Worm (Caenorhabditis elegans) whole organism, L3 larva: ENCODE measurements around the gene sru-39.

Experiments used
- R02D3.7 ChIP-seq: fragments of 150-350 bp; optimal IDR thresholded peaks from 2 replicates; lab custom pipeline; 2014; ENCODE audit warnings: missing biosample characterization, missing genetic modification characterization
- ZK546.5 ChIP-seq: sonication (generic microtip); optimal IDR thresholded peaks from 2 replicates; lab custom pipeline; 2017; ENCODE audit warnings: missing biosample characterization, missing genetic modification characterization
- ceh-16 ChIP-seq: sonication (generic microtip); optimal IDR thresholded peaks from 2 replicates; lab custom pipeline; 2017; ENCODE audit warnings: missing biosample characterization, missing genetic modification characterization
- ceh-28 ChIP-seq: fragments of 150-350 bp; optimal IDR thresholded peaks from 2 replicates; lab custom pipeline; 2014; ENCODE audit warnings: missing biosample characterization, missing genetic modification reagents, missing genetic modification characterization
- ceh-82 ChIP-seq: fragments of 150-350 bp; optimal IDR thresholded peaks from 2 replicates; lab custom pipeline; 2014; ENCODE audit warnings: missing biosample characterization, missing genetic modification characterization
- ceh-9 ChIP-seq: sonication (generic microtip); optimal IDR thresholded peaks from 2 replicates; lab custom pipeline; 2018; ENCODE audit warnings: missing biosample characterization, missing genetic modification characterization
- daf-12 ChIP-seq: fragments of 150-350 bp; optimal IDR thresholded peaks from 2 replicates; lab custom pipeline; 2014; ENCODE audit warnings: missing biosample characterization, missing genetic modification reagents, missing genetic modification characterization
- egl-27 ChIP-seq: sonication (generic microtip); optimal IDR thresholded peaks from 4 replicates; lab custom pipeline; 2017; ENCODE audit warnings: missing biosample characterization, missing genetic modification reagents, missing genetic modification characterization
- egl-5 ChIP-seq: fragments of 150-350 bp; optimal IDR thresholded peaks from 2 replicates; lab custom pipeline; 2017; ENCODE audit warnings: missing biosample characterization, missing genetic modification reagents, missing genetic modification characterization, inconsistent platforms
- elt-1 ChIP-seq: fragments of 150-350 bp; optimal IDR thresholded peaks from 2 replicates; lab custom pipeline; 2014; ENCODE audit warnings: missing biosample characterization, missing genetic modification characterization
- elt-2 ChIP-seq: sonication (generic microtip); optimal IDR thresholded peaks from 2 replicates; lab custom pipeline; 2016; ENCODE audit warnings: missing genetic modification reagents, mild to moderate bottlenecking, missing genetic modification characterization, missing compliant biosample characterization
- elt-3 ChIP-seq, 3 experiments: fragments of 150-350 bp in 1 of 3; sonication (generic microtip) in 2 of 3; optimal IDR thresholded peaks; 2 replicates in 2 of 3; 4 replicates in 1 of 3; lab custom pipeline; 2014 to 2017; ENCODE audit warnings: missing biosample characterization in 3 of 3, missing genetic modification characterization in 3 of 3
- eor-1 ChIP-seq, 2 experiments: fragments of 150-350 bp; optimal IDR thresholded peaks; 2 replicates each; lab custom pipeline; 2014 to 2018; ENCODE audit warnings: missing biosample characterization in 2 of 2, missing genetic modification characterization in 2 of 2
- fos-1 ChIP-seq: fragments of 150-350 bp; optimal IDR thresholded peaks from 2 replicates; lab custom pipeline; 2014; ENCODE audit warnings: missing biosample characterization, missing genetic modification characterization
- hmg-11 ChIP-seq: sonication (generic microtip); optimal IDR thresholded peaks from 2 replicates; lab custom pipeline; 2016; ENCODE audit warnings: missing genetic modification characterization, missing compliant biosample characterization
- jun-1 ChIP-seq: fragments of 150-350 bp; optimal IDR thresholded peaks from 2 replicates; lab custom pipeline; 2014; ENCODE audit warnings: missing biosample characterization, missing genetic modification reagents, missing genetic modification characterization
- lin-15B ChIP-seq: fragments of 150-350 bp; optimal IDR thresholded peaks from 2 replicates; lab custom pipeline; 2014; ENCODE audit warnings: missing biosample characterization, missing genetic modification characterization
- mdl-1 ChIP-seq: fragments of 150-350 bp; optimal IDR thresholded peaks from 2 replicates; lab custom pipeline; 2014; ENCODE audit warnings: missing biosample characterization, missing genetic modification characterization
- mml-1 ChIP-seq: fragments of 150-350 bp; sonication (generic microtip); optimal IDR thresholded peaks from 3 replicates; lab custom pipeline; 2014; ENCODE audit warnings: missing biosample characterization, missing genetic modification characterization
- nhr-11 ChIP-seq: fragments of 150-350 bp; optimal IDR thresholded peaks from 2 replicates; lab custom pipeline; 2014; ENCODE audit warnings: missing biosample characterization, missing genetic modification characterization
- nhr-12 ChIP-seq: fragments of 150-350 bp; optimal IDR thresholded peaks from 2 replicates; lab custom pipeline; 2014; ENCODE audit warnings: missing biosample characterization, missing genetic modification characterization
- nhr-23 ChIP-seq: fragments of 150-350 bp; optimal IDR thresholded peaks from 2 replicates; lab custom pipeline; 2014; ENCODE audit warnings: missing biosample characterization, missing genetic modification reagents, missing genetic modification characterization
- nhr-25 ChIP-seq: sonication (generic microtip); optimal IDR thresholded peaks from 2 replicates; lab custom pipeline; 2017; ENCODE audit warnings: missing biosample characterization, missing genetic modification characterization
- nhr-43 ChIP-seq: sonication (generic microtip); optimal IDR thresholded peaks from 2 replicates; lab custom pipeline; 2016; ENCODE audit warnings: mild to moderate bottlenecking, missing genetic modification characterization, missing compliant biosample characterization; ENCODE audit not compliant: poor library complexity, severe bottlenecking
- nhr-76 ChIP-seq: fragments of 150-350 bp; sonication (generic microtip); optimal IDR thresholded peaks from 5 replicates; lab custom pipeline; 2014; ENCODE audit warnings: missing biosample characterization, missing genetic modification characterization
- pha-4 ChIP-seq: fragments of 150-350 bp; optimal IDR thresholded peaks from 2 replicates; lab custom pipeline; 2014; ENCODE audit warnings: missing biosample characterization, missing genetic modification reagents, missing genetic modification characterization
- sea-2 ChIP-seq: fragments of 150-350 bp; sonication (generic microtip); optimal IDR thresholded peaks from 4 replicates; lab custom pipeline; 2014; ENCODE audit warnings: missing biosample characterization, missing genetic modification reagents, missing genetic modification characterization
- skn-1 ChIP-seq: fragments of 150-350 bp; optimal IDR thresholded peaks from 2 replicates; lab custom pipeline; 2014; ENCODE audit warnings: missing biosample characterization, missing genetic modification characterization
- snpc-4 ChIP-seq: fragments of 150-350 bp; optimal IDR thresholded peaks from 2 replicates; lab custom pipeline; 2014; ENCODE audit warnings: missing biosample characterization, missing genetic modification characterization
- tbx-2 ChIP-seq: sonication (generic microtip); optimal IDR thresholded peaks from 2 replicates; lab custom pipeline; 2016; ENCODE audit warnings: mild to moderate bottlenecking, missing genetic modification characterization, missing compliant biosample characterization
- unc-39 ChIP-seq: sonication (generic microtip); optimal IDR thresholded peaks from 4 replicates; lab custom pipeline; 2017; ENCODE audit warnings: missing biosample characterization, missing genetic modification characterization
- unc-62 ChIP-seq: fragments of 150-350 bp; sonication (generic microtip); optimal IDR thresholded peaks from 4 replicates; lab custom pipeline; 2014; ENCODE audit warnings: missing biosample characterization, missing genetic modification reagents, missing genetic modification characterization
- ztf-4 ChIP-seq: fragments of 150-350 bp; optimal IDR thresholded peaks from 2 replicates; lab custom pipeline; 2014; ENCODE audit warnings: missing biosample characterization, missing genetic modification characterization

sru-39 gene

DNA sequence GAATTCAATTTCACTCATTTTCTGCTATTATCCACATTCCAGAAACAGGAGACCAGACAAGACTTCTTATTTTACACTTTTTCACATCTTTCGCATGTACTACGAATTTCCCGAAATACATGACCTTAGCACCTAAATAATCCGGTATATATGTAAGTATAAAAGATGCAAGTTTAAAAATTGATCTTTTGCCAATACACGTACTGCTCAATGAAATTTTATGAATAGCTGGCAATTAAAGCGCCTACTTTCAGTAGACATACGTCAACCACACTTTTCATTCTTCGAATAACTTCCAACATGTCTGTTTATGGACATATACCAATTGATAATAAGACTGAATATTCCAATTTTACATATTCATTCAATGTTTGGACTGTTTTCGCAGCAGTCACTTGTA lies at the start of gene sru-39:
Gene sru-39, plus strand, starts transcription at position 301 of the 400 bp plus-strand sequence.
- TF ChIP-seq eor-1 (tag; optimal IDR thresholded peaks at IDR 0.05; lab: Kevin White, UChicago) (no peak), nhr-12 (tag; lab: Kevin White, UChicago) (no peak), ZK546.5 (tag; lab: Kevin White, UChicago) (no peak), ceh-9 (tag; lab: Kevin White, UChicago) (no peak), lin-15B (tag; lab: Kevin White, UChicago) (no peak), daf-12 (tag; lab: Kevin White, UChicago) (no peak), nhr-25 (tag; lab: Kevin White, UChicago) (no peak)

- TF ChIP-seq ztf-4 (tag; lab: Kevin White, UChicago) = no peak
- TF ChIP-seq sea-2 = no peak
- no peak for TF ChIP-seq fos-1
- TF ChIP-seq lin-15B (tag; lab: Kevin White, UChicago) = no peak
- no peak for TF ChIP-seq ZK546.5 (tag; lab: Kevin White, UChicago)
- TF ChIP-seq ceh-16 (tag; lab: Kevin White, UChicago) = no peak
- no peak for TF ChIP-seq elt-2 (tag; lab: Kevin White, UChicago)
- TF ChIP-seq egl-5 = no peak
- no peak for TF ChIP-seq unc-62
Observed at ce11 chrV:9753554-9753953, 49.7 kb upstream of the sru-39 start.

DNA sequence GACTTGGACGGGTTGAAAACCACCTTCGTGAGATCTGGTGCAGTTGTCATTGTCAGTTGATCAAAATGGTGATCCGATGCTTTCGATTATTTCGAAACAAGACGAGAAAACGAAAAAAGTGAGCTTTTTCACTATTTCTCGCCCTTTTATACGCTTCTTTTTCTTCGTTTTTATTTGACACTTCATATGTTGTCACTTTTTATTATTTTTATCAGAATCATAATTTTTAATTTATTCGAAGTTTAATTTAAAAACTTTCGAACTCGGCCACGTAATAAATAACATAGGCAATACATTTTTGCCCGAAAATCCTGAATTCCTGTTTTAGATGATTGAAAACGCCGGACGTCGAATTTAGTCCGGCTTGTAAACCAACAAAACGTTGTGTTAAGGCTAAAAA lies 48.8 kb upstream of the sru-39 start, which contains the start of gene F58E6.5:
Gene F58E6.5, minus strand, starts transcription at position 101 of the 400 bp plus-strand sequence.
- TF ChIP-seq ceh-28 (tag; lab: Kevin White, UChicago) (no peak), elt-2 (tag; lab: Kevin White, UChicago) (no peak), ceh-82 (no peak), daf-12 (tag; lab: Kevin White, UChicago) (no peak), nhr-23 (tag; lab: Kevin White, UChicago) (no peak), mdl-1 (tag; lab: Kevin White, UChicago) (no peak), tbx-2 (tag; lab: Kevin White, UChicago) (no peak), nhr-12 (tag; lab: Kevin White, UChicago) (no peak), fos-1 (no peak), skn-1 (tag; lab: Kevin White, UChicago) (no peak), eor-1 (tag; optimal IDR thresholded peaks at IDR 0.05; lab: Kevin White, UChicago) (no peak), hmg-11 (tag; lab: Kevin White, UChicago) (no peak), mml-1 (no peak)

- no peak for TF ChIP-seq tbx-2 (tag; lab: Kevin White, UChicago)
- no peak for TF ChIP-seq elt-1 (tag; lab: Kevin White, UChicago)
- no peak for TF ChIP-seq snpc-4 (tag; lab: Kevin White, UChicago)
- TF ChIP-seq elt-3 (tag; optimal IDR thresholded peaks at IDR 0.05; lab: Kevin White, UChicago) = no peak
- TF ChIP-seq pha-4 (tag; lab: Kevin White, UChicago) = no peak
- TF ChIP-seq jun-1 = no peak
- no peak for TF ChIP-seq nhr-76 (tag; lab: Kevin White, UChicago)
- TF ChIP-seq nhr-25 (tag; lab: Kevin White, UChicago) = no peak
- no peak for TF ChIP-seq nhr-11 (tag; lab: Kevin White, UChicago)
- no peak for TF ChIP-seq egl-27 (tag; lab: Kevin White, UChicago)
- no peak for TF ChIP-seq nhr-43 (tag; lab: Kevin White, UChicago)
- no peak for TF ChIP-seq lin-15B (tag; lab: Kevin White, UChicago)
- TF ChIP-seq nhr-23 (tag; lab: Kevin White, UChicago) = no peak
- TF ChIP-seq nhr-12 (tag; lab: Kevin White, UChicago) = no peak
- TF ChIP-seq R02D3.7 (tag; lab: Kevin White, UChicago) = no peak
- TF ChIP-seq skn-1 (tag; lab: Kevin White, UChicago) = no peak
- TF ChIP-seq egl-5 = no peak
- TF ChIP-seq unc-39 (tag; lab: Kevin White, UChicago) = no peak
Observed at ce11 chrV:9755725-9756124, 47.6 kb upstream of the sru-39 start, which contains the start of gene F58E6.8. F58E6.8 (minus strand) TSS chrV:9755825.

DNA sequence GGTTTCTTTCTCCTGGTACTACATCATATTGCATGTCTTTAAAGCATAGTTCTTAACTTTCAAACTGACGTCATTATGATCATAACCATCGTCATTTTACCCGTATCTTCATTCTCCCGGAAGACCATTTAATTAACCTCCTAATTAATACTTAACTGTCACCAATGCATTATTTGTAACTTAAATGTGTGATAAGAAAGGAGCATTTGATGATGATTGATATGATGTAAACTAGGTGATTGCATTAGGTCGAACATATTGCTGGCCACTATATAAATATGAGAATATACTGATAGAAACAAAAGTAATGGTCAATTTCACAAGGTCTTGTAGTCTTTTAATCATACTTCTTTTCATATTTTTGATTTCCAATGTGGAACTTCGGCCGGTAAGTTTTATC lies 47.0 kb upstream of the sru-39 start, which contains the start of gene hrg-3:
Gene hrg-3, plus strand, starts transcription at position 227 of the 400 bp plus-strand sequence.
- TF ChIP-seq elt-2 (tag; lab: Kevin White, UChicago) (peak; percentile 85), nhr-12 (tag; lab: Kevin White, UChicago) (no peak)
- TF ChIP-seq, all 47 proteins: peak for 1
